Worm (Caenorhabditis elegans): Measurements from ENCODE around the gene sdz-1.
A peak's percentile ranks its signal among the peaks of the same experiment; 100 is the strongest.

The sdz-1 gene

ce11 chrIII:8734327-8734885 is 34.3 kb upstream of the sdz-1 start (continued):
- TF ChIP-seq mep-1 (tag; optimal IDR thresholded peaks at IDR 0.05) (peak; percentile 41), spr-1 (tag; optimal IDR thresholded peaks at IDR 0.05) (no peak), tag-97 (GFP tag; IDR thresholded peaks at IDR 0.05) (no peak), cey-2 (tag; optimal IDR thresholded peaks at IDR 0.05; ENCODE audit: borderline replicate concordance, insufficient read depth) (no peak), daf-19 (GFP tag; conservative IDR thresholded peaks at IDR 0.05) (no peak), madf-9 (GFP tag; conservative IDR thresholded peaks at IDR 0.05) (no peak), ztf-7 (tag; optimal IDR thresholded peaks at IDR 0.05) (peak; percentile 79), daf-16 (GFP tag; optimal IDR thresholded peaks at IDR 0.05) (peak; percentile 12 to 92), daf-16 (tag; optimal IDR thresholded peaks at IDR 0.05) (peak; percentile 27), ZK546.5 (tag; optimal IDR thresholded peaks at IDR 0.05) (no peak), pha-4 (GFP tag; IDR thresholded peaks at IDR 0.05) (no peak), pha-4 (tag; optimal IDR thresholded peaks at IDR 0.05) (peak; percentile 11), dmd-8 (GFP tag; IDR thresholded peaks at IDR 0.05) (no peak), F26F4.8 (GFP tag; conservative IDR thresholded peaks at IDR 0.05) (no peak), gei-8 (GFP tag; optimal IDR thresholded peaks at IDR 0.05) (peak; percentile 5), dve-1 (tag; optimal IDR thresholded peaks at IDR 0.05; ENCODE audit: insufficient read depth) (peak; percentile 47), saeg-2 (GFP tag; IDR thresholded peaks at IDR 0.05) (0 out of 2 replicates have a peak, but pooled peaks have one; percentile 67), lim-7 (GFP tag; IDR thresholded peaks at IDR 0.05) (no peak), nhr-10 (tag; optimal IDR thresholded peaks at IDR 0.05) (no peak), ZK337.2 (GFP tag; IDR thresholded peaks at IDR 0.05) (no peak), Y105C5A.15 (GFP tag; IDR thresholded peaks at IDR 0.05) (no peak), spr-3 (GFP tag; optimal IDR thresholded peaks at IDR 0.05) (no peak), lin-38 (GFP tag; IDR thresholded peaks at IDR 0.05) (no peak), fos-1 (tag; optimal IDR thresholded peaks at IDR 0.05) (no peak), hmg-1.1 (GFP tag; IDR thresholded peaks at IDR 0.05) (no peak), ctbp-1 (GFP tag; IDR thresholded peaks at IDR 0.05) (no peak), lin-1 (GFP tag; IDR thresholded peaks at IDR 0.05) (no peak), ama-1 (optimal IDR thresholded peaks at IDR 0.05) (no peak), D1046.2 (GFP tag; IDR thresholded peaks at IDR 0.05) (no peak), Y5F2A.4 (GFP tag; optimal IDR thresholded peaks at IDR 0.05) (no peak), lsy-2 (tag; optimal IDR thresholded peaks at IDR 0.05) (no peak), ceh-82 (tag; optimal IDR thresholded peaks at IDR 0.05) (no peak), ces-1 (GFP tag; optimal IDR thresholded peaks at IDR 0.05) (no peak), nhr-41 (GFP tag; IDR thresholded peaks at IDR 0.05) (no peak), Y48G9A.11 (GFP tag; IDR thresholded peaks at IDR 0.05) (no peak), hlh-30 (tag; optimal IDR thresholded peaks at IDR 0.05; ENCODE audit: insufficient read depth) (peak; percentile 78), nhr-111 (GFP tag; optimal IDR thresholded peaks at IDR 0.05) (no peak), lin-29 (GFP tag; IDR thresholded peaks at IDR 0.05) (no peak), nhr-25 (tag; optimal IDR thresholded peaks at IDR 0.05; ENCODE audit: borderline replicate concordance, insufficient read depth) (peak; percentile 36), zip-2 (tag; optimal IDR thresholded peaks at IDR 0.05) (no peak), mes-2 (tag; optimal IDR thresholded peaks at IDR 0.05; ENCODE audit: poor library complexity, severe bottlenecking) (no peak), lir-3 (tag; optimal IDR thresholded peaks at IDR 0.05) (no peak), mxl-2 (GFP tag; conservative IDR thresholded peaks at IDR 0.05) (no peak), hlh-11 (tag; optimal IDR thresholded peaks at IDR 0.05) (peak; percentile 86), daf-12 (tag; optimal IDR thresholded peaks at IDR 0.05) (no peak), nhr-102 (tag; optimal IDR thresholded peaks at IDR 0.05) (no peak)
